Worm (Caenorhabditis elegans): ENCODE results near the gene col-168.

Gene col-168

ce11 chrX:6289038-6289437 lies 37.1 kb upstream of the col-168 start:
- no peak for TF ChIP-seq aly-1 (tag; optimal IDR thresholded peaks at IDR 0.05)
- TF ChIP-seq ceh-36 (tag; optimal IDR thresholded peaks at IDR 0.05), result no peak
- TF ChIP-seq scrt-1 (GFP tag; IDR thresholded peaks at IDR 0.05), result no peak
- no peak for TF ChIP-seq pes-1 (GFP tag; IDR thresholded peaks at IDR 0.05)
- no peak for TF ChIP-seq tbx-11 (GFP tag; IDR thresholded peaks at IDR 0.05)
- no peak for TF ChIP-seq tra-4 (tag; optimal IDR thresholded peaks at IDR 0.05)
- TF ChIP-seq ama-1 (optimal IDR thresholded peaks at IDR 0.05), result no peak
- no peak for TF ChIP-seq F13C5.2 (tag; optimal IDR thresholded peaks at IDR 0.05)
- no peak for TF ChIP-seq B0310.2 (tag; optimal IDR thresholded peaks at IDR 0.05)
- TF ChIP-seq hmbx-1 (tag; optimal IDR thresholded peaks at IDR 0.05), result no peak

- no peak for TF ChIP-seq tbx-37 (GFP tag; conservative IDR thresholded peaks at IDR 0.05)
- TF ChIP-seq ceh-13 (GFP tag; optimal IDR thresholded peaks at IDR 0.05), result no peak
- TF ChIP-seq tra-4 (tag; optimal IDR thresholded peaks at IDR 0.05), result no peak
- TF ChIP-seq hmbx-1 (tag; optimal IDR thresholded peaks at IDR 0.05), result no peak
- TF ChIP-seq flt-1 (GFP tag; IDR thresholded peaks at IDR 0.05), result no peak
- no peak for TF ChIP-seq ets-7 (tag; optimal IDR thresholded peaks at IDR 0.05)
- TF ChIP-seq hnd-1 (tag; optimal IDR thresholded peaks at IDR 0.05), result no peak
- TF ChIP-seq sea-1 (GFP tag; conservative IDR thresholded peaks at IDR 0.05), result no peak
- no peak for TF ChIP-seq tbx-11 (GFP tag; IDR thresholded peaks at IDR 0.05)
- TF ChIP-seq scrt-1 (GFP tag; IDR thresholded peaks at IDR 0.05), result no peak
- TF ChIP-seq pes-1 (GFP tag; IDR thresholded peaks at IDR 0.05), result no peak
Observed at ce11 chrX:6291632-6292031, 34.6 kb upstream of the col-168 start, which contains the start of gene lev-9. Gene lev-9 (minus strand): TSS chrX:6291732.

ce11 chrX:6292143-6292542 lies 34.0 kb upstream of the col-168 start:
- TF ChIP-seq tbx-11 (GFP tag; IDR thresholded peaks at IDR 0.05), result peak; percentile 97
- TF ChIP-seq F13C5.2 (tag; optimal IDR thresholded peaks at IDR 0.05), result peak; percentile 92
- peak; percentile 98 for TF ChIP-seq sea-1 (GFP tag; conservative IDR thresholded peaks at IDR 0.05)
- peak; percentile 99 for TF ChIP-seq tbx-37 (GFP tag; conservative IDR thresholded peaks at IDR 0.05)
- peak; percentile 84 for TF ChIP-seq tra-4 (tag; optimal IDR thresholded peaks at IDR 0.05)
- TF ChIP-seq pes-1 (GFP tag; IDR thresholded peaks at IDR 0.05), result peak; percentile 98
- TF ChIP-seq ceh-36 (tag; optimal IDR thresholded peaks at IDR 0.05), result peak; percentile 95
- TF ChIP-seq ceh-13 (GFP tag; optimal IDR thresholded peaks at IDR 0.05), result peak; percentile 85
- TF ChIP-seq ets-7 (tag; optimal IDR thresholded peaks at IDR 0.05), result peak; percentile 88
- peak; percentile 92 for TF ChIP-seq aly-1 (tag; optimal IDR thresholded peaks at IDR 0.05)
- peak; percentile 78 for TF ChIP-seq hmbx-1 (tag; optimal IDR thresholded peaks at IDR 0.05)
- peak; percentile 98 for TF ChIP-seq hmg-4 (GFP tag; optimal IDR thresholded peaks at IDR 0.05)
- peak; percentile 86 for TF ChIP-seq B0310.2 (tag; optimal IDR thresholded peaks at IDR 0.05)
- peak; percentile 97 for TF ChIP-seq scrt-1 (GFP tag; IDR thresholded peaks at IDR 0.05)
- TF ChIP-seq flt-1 (GFP tag; IDR thresholded peaks at IDR 0.05), result peak; percentile 98
- peak; percentile 91 for TF ChIP-seq hnd-1 (tag; optimal IDR thresholded peaks at IDR 0.05)
- TF ChIP-seq ama-1 (optimal IDR thresholded peaks at IDR 0.05), result no peak

- no peak for TF ChIP-seq aly-1 (tag; optimal IDR thresholded peaks at IDR 0.05)
- TF ChIP-seq tbx-37 (GFP tag; conservative IDR thresholded peaks at IDR 0.05), result no peak
- no peak for TF ChIP-seq hnd-1 (tag; optimal IDR thresholded peaks at IDR 0.05)
- no peak for TF ChIP-seq tbx-11 (GFP tag; IDR thresholded peaks at IDR 0.05)
- TF ChIP-seq ama-1 (optimal IDR thresholded peaks at IDR 0.05), result no peak
- no peak for TF ChIP-seq F13C5.2 (tag; optimal IDR thresholded peaks at IDR 0.05)
- no peak for TF ChIP-seq scrt-1 (GFP tag; IDR thresholded peaks at IDR 0.05)
- no peak for TF ChIP-seq tra-4 (tag; optimal IDR thresholded peaks at IDR 0.05)
Observed at ce11 chrX:6292812-6293211, 33.4 kb upstream of the col-168 start, which contains the start of gene mom-1. Gene mom-1 (plus strand): TSS chrX:6293112.

ce11 chrX:6296402-6296844 lies 29.8 kb upstream of the col-168 start:
- TF ChIP-seq hmbx-1 (tag; optimal IDR thresholded peaks at IDR 0.05) (no peak), hnd-1 (tag; optimal IDR thresholded peaks at IDR 0.05) (peak; percentile 37), pes-1 (GFP tag; IDR thresholded peaks at IDR 0.05) (no peak; the same call in 1 of the 2 replicates), ets-7 (tag; optimal IDR thresholded peaks at IDR 0.05) (peak; percentile 1), tra-4 (tag; optimal IDR thresholded peaks at IDR 0.05) (peak; percentile 40), tbx-37 (GFP tag; conservative IDR thresholded peaks at IDR 0.05) (peak; percentile 64; the same call in 1 of the 2 replicates), F13C5.2 (tag; optimal IDR thresholded peaks at IDR 0.05) (peak; percentile 95), hmg-4 (GFP tag; optimal IDR thresholded peaks at IDR 0.05) (peak; percentile 92), ceh-36 (tag; optimal IDR thresholded peaks at IDR 0.05) (no peak), tbx-11 (GFP tag; IDR thresholded peaks at IDR 0.05) (no peak), flt-1 (GFP tag; IDR thresholded peaks at IDR 0.05) (peak; percentile 70), scrt-1 (GFP tag; IDR thresholded peaks at IDR 0.05) (peak; percentile 79), sea-1 (GFP tag; conservative IDR thresholded peaks at IDR 0.05) (peak; percentile 63), ama-1 (optimal IDR thresholded peaks at IDR 0.05) (no peak), B0310.2 (tag; optimal IDR thresholded peaks at IDR 0.05) (no peak), aly-1 (tag; optimal IDR thresholded peaks at IDR 0.05) (no peak), ceh-13 (GFP tag; optimal IDR thresholded peaks at IDR 0.05) (peak; percentile 51)

ce11 chrX:6299641-6300240 lies 26.4 kb upstream of the col-168 start, which contains the start of gene cest-16:
Gene cest-16 (plus strand): TSS chrX:6299942.
- TF ChIP-seq pes-1 (GFP tag; IDR thresholded peaks at IDR 0.05) (no peak), aly-1 (tag; optimal IDR thresholded peaks at IDR 0.05) (no peak), ceh-13 (GFP tag; optimal IDR thresholded peaks at IDR 0.05) (no peak), hmg-4 (GFP tag; optimal IDR thresholded peaks at IDR 0.05) (no peak), B0310.2 (tag; optimal IDR thresholded peaks at IDR 0.05) (no peak), ama-1 (optimal IDR thresholded peaks at IDR 0.05) (no peak), tbx-37 (GFP tag; conservative IDR thresholded peaks at IDR 0.05) (no peak), ceh-36 (tag; optimal IDR thresholded peaks at IDR 0.05) (no peak), hmbx-1 (tag; optimal IDR thresholded peaks at IDR 0.05) (no peak), F13C5.2 (tag; optimal IDR thresholded peaks at IDR 0.05) (no peak)

- TF ChIP-seq ceh-36 (tag; optimal IDR thresholded peaks at IDR 0.05) (no peak), hmbx-1 (tag; optimal IDR thresholded peaks at IDR 0.05) (no peak), B0310.2 (tag; optimal IDR thresholded peaks at IDR 0.05) (no peak), tbx-11 (GFP tag; IDR thresholded peaks at IDR 0.05) (no peak), hmg-4 (GFP tag; optimal IDR thresholded peaks at IDR 0.05) (no peak)
Observed at ce11 chrX:6311391-6311790, 14.8 kb upstream of the col-168 start, which contains the start of gene npr-38. Gene npr-38 (plus strand): TSS chrX:6311691.

All from whole organism, early embryonic.